Worm (Caenorhabditis elegans) whole organism, young adult: ENCODE measurements around the gene C50C3.12.

Experiments
- B0261.1 ChIP-seq: sonication (generic microtip); optimal IDR thresholded peaks from 2 replicates; lab custom pipeline; 2016; ENCODE audit warnings: mild to moderate bottlenecking, missing genetic modification characterization, moderate library complexity, missing compliant biosample characterization
- C17E4.6 ChIP-seq: fragments of 200-800 bp; sonication (Bioruptor generic); IDR thresholded peaks from 2 replicates; pipeline ENCODE4 v1.3.6; 2022; ENCODE audit warnings: missing genetic modification reagents, missing genetic modification characterization, missing compliant biosample characterization
- D2030.7 ChIP-seq: fragments of 200-800 bp; sonication (Bioruptor generic); IDR thresholded peaks from 2 replicates; pipeline ENCODE4 v1.3.6; 2022; ENCODE audit warnings: missing genetic modification reagents, missing genetic modification characterization, missing compliant biosample characterization
- F23B12.7 ChIP-seq: sonication (generic microtip); optimal IDR thresholded peaks from 2 replicates; lab custom pipeline; 2017; ENCODE audit warnings: missing genetic modification characterization, mild to moderate bottlenecking, missing compliant biosample characterization, antibody characterized with exemption, moderate library complexity; ENCODE audit not compliant: insufficient read depth
- F37B4.10 ChIP-seq: fragments of 200-800 bp; sonication (Bioruptor generic); IDR thresholded peaks from 2 replicates; pipeline ENCODE4 v1.3.6; 2022; ENCODE audit warnings: missing genetic modification characterization, missing compliant biosample characterization
- F55B11.4 ChIP-seq: sonication (generic microtip); optimal IDR thresholded peaks from 2 replicates; lab custom pipeline; 2016; ENCODE audit warnings: missing compliant biosample characterization, missing genetic modification characterization, borderline replicate concordance; ENCODE audit not compliant: insufficient read depth
- K11D2.4 ChIP-seq: fragments of 200-800 bp; sonication (Bioruptor generic); IDR thresholded peaks from 2 replicates; pipeline ENCODE4 v1.3.6; 2022; ENCODE audit warnings: missing genetic modification reagents, missing genetic modification characterization, missing compliant biosample characterization
- K12H6.12 ChIP-seq: fragments of 200-800 bp; sonication (Bioruptor generic); optimal IDR thresholded peaks from 2 replicates; lab custom pipeline; 2018; ENCODE audit warnings: mild to moderate bottlenecking, missing genetic modification characterization, missing compliant biosample characterization
- Y53G8AR.9 ChIP-seq: fragments of 200-800 bp; sonication (Bioruptor generic); conservative IDR thresholded peaks from 2 replicates; pipeline ENCODE4 v1.3.6; 2022; ENCODE audit warnings: missing genetic modification reagents, missing genetic modification characterization, missing compliant biosample characterization
- ama-1 ChIP-seq, 3 experiments: fragments of 150-350 bp in 1 of 3; sonication (generic microtip) in 2 of 3; optimal IDR thresholded peaks; 2 replicates each; lab custom pipeline; 2014 to 2018; ENCODE audit warnings: missing biosample characterization in 2 of 3, missing genetic modification characterization in 2 of 3, missing genetic modification reagents in 2 of 3
- atf-7 ChIP-seq: sonication (generic microtip); optimal IDR thresholded peaks from 2 replicates; lab custom pipeline; 2017; ENCODE audit warnings: mild to moderate bottlenecking, missing genetic modification characterization, missing compliant biosample characterization
- athp-1 ChIP-seq: sonication (generic microtip); optimal IDR thresholded peaks from 2 replicates; lab custom pipeline; 2017; ENCODE audit warnings: mild to moderate bottlenecking, missing genetic modification characterization, missing compliant biosample characterization
- attf-6 ChIP-seq: fragments of 200-800 bp; sonication (Bioruptor generic); IDR thresholded peaks from 2 replicates; pipeline ENCODE4 v1.3.6; 2022; ENCODE audit warnings: missing genetic modification reagents, missing genetic modification characterization, missing compliant biosample characterization
- bed-1 ChIP-seq: fragments of 200-800 bp; sonication (Bioruptor generic); IDR thresholded peaks from 2 replicates; pipeline ENCODE4 v1.3.6; 2022; ENCODE audit warnings: missing genetic modification reagents, missing genetic modification characterization, missing compliant biosample characterization
- cebp-2 ChIP-seq: fragments of 200-800 bp; sonication (Bioruptor generic); IDR thresholded peaks from 2 replicates; pipeline ENCODE4 v1.3.6; 2022; ENCODE audit warnings: missing genetic modification characterization, missing compliant biosample characterization
- ceh-100 ChIP-seq: fragments of 200-800 bp; sonication (Bioruptor generic); IDR thresholded peaks from 2 replicates; pipeline ENCODE4 v1.3.6; 2022; ENCODE audit warnings: missing genetic modification reagents, missing genetic modification characterization, missing compliant biosample characterization
- ceh-79 ChIP-seq: sonication (generic microtip); optimal IDR thresholded peaks from 2 replicates; lab custom pipeline; 2017; ENCODE audit warnings: mild to moderate bottlenecking, missing genetic modification characterization, missing compliant biosample characterization
- dpff-1 ChIP-seq: sonication (generic microtip); optimal IDR thresholded peaks from 2 replicates; lab custom pipeline; 2017; ENCODE audit warnings: mild to moderate bottlenecking, missing genetic modification characterization, missing compliant biosample characterization
- efl-1 ChIP-seq: fragments of 150-350 bp; optimal IDR thresholded peaks from 2 replicates; lab custom pipeline; 2014; ENCODE audit warnings: missing biosample characterization, missing genetic modification reagents, missing genetic modification characterization
- hlh-12 ChIP-seq: sonication (generic microtip); optimal IDR thresholded peaks from 2 replicates; lab custom pipeline; 2016; ENCODE audit warnings: missing genetic modification characterization, missing compliant biosample characterization
- let-526 ChIP-seq: fragments of 200-800 bp; sonication (Bioruptor generic); IDR thresholded peaks from 2 replicates; pipeline ENCODE4 v1.3.6; 2022; ENCODE audit warnings: missing genetic modification reagents, missing genetic modification characterization, missing compliant biosample characterization
- lir-1 ChIP-seq: fragments of 200-800 bp; sonication (Bioruptor generic); conservative IDR thresholded peaks from 2 replicates; pipeline ENCODE4 v1.3.6; 2022; ENCODE audit warnings: missing genetic modification reagents, missing genetic modification characterization, missing compliant biosample characterization
- madf-3 ChIP-seq: fragments of 200-800 bp; sonication (Bioruptor generic); IDR thresholded peaks from 2 replicates; pipeline ENCODE4 v1.3.6; 2022; ENCODE audit warnings: missing genetic modification reagents, missing genetic modification characterization, missing compliant biosample characterization
- nhr-90 ChIP-seq: sonication (generic microtip); optimal IDR thresholded peaks from 2 replicates; lab custom pipeline; 2016; ENCODE audit warnings: missing genotype, mild to moderate bottlenecking, missing genetic modification characterization, missing compliant biosample characterization
- pha-4 ChIP-seq: fragments of 150-350 bp; sonication (generic microtip); optimal IDR thresholded peaks from 2 replicates; lab custom pipeline; 2014; ENCODE audit warnings: missing biosample characterization, missing genetic modification reagents, missing genetic modification characterization
- rec-8 ChIP-seq, 2 experiments: sonication (generic microtip); optimal IDR thresholded peaks; 2 replicates each; lab custom pipeline; 2016; ENCODE audit warnings: mild to moderate bottlenecking in 2 of 2, missing genetic modification characterization in 2 of 2, missing genetic modification reagents in 2 of 2, missing genotype in 2 of 2, missing biosample characterization in 1 of 2, missing compliant biosample characterization in 1 of 2, moderate library complexity in 1 of 2
- repo-1 ChIP-seq: sonication (generic microtip); optimal IDR thresholded peaks from 2 replicates; lab custom pipeline; 2017; ENCODE audit warnings: mild to moderate bottlenecking, missing genetic modification characterization, missing compliant biosample characterization
- sea-2 ChIP-seq: fragments of 200-800 bp; sonication (Bioruptor generic); IDR thresholded peaks from 2 replicates; pipeline ENCODE4 v1.3.6; 2022; ENCODE audit warnings: missing genetic modification characterization, missing compliant biosample characterization
- snpc-1.3 ChIP-seq: sonication (generic microtip); optimal IDR thresholded peaks from 2 replicates; lab custom pipeline; 2017; ENCODE audit warnings: missing genetic modification characterization, mild to moderate bottlenecking, missing compliant biosample characterization, antibody characterized with exemption, moderate library complexity, missing genotype, missing genetic modification reagents; ENCODE audit not compliant: insufficient read depth
- snpc-3.4 ChIP-seq: sonication (generic microtip); optimal IDR thresholded peaks from 2 replicates; lab custom pipeline; 2017; ENCODE audit warnings: missing genetic modification characterization, mild to moderate bottlenecking, missing compliant biosample characterization, antibody characterized with exemption, moderate library complexity, missing genotype, missing genetic modification reagents
- xnd-1 ChIP-seq: sonication (generic microtip); optimal IDR thresholded peaks from 2 replicates; lab custom pipeline; 2016; ENCODE audit warnings: missing genotype, missing genetic modification reagents, missing genetic modification characterization, missing compliant biosample characterization
- zfh-2 ChIP-seq: fragments of 200-800 bp; sonication (Bioruptor generic); conservative IDR thresholded peaks from 2 replicates; pipeline ENCODE4 v1.3.6; 2022; ENCODE audit warnings: missing genetic modification reagents, missing genetic modification characterization, missing compliant biosample characterization
- ztf-18 ChIP-seq: sonication (generic microtip); optimal IDR thresholded peaks from 2 replicates; lab custom pipeline; 2016; ENCODE audit warnings: missing genotype, mild to moderate bottlenecking, missing genetic modification characterization, missing compliant biosample characterization
- ztf-26 ChIP-seq: sonication (generic microtip); optimal IDR thresholded peaks from 2 replicates; lab custom pipeline; 2017; ENCODE audit warnings: missing genetic modification characterization, missing compliant biosample characterization
- ztf-28 ChIP-seq: fragments of 200-800 bp; sonication (Bioruptor generic); IDR thresholded peaks from 2 replicates; pipeline ENCODE4 v1.3.6; 2022; ENCODE audit warnings: missing genetic modification reagents, missing genetic modification characterization, missing compliant biosample characterization

Gene C50C3.12

ce11 chrIII:8199060-8199459 is 22.7 kb downstream of the C50C3.12 start:
- TF ChIP-seq lir-1 (GFP tag; lab: Robert Waterston, UW): no peak

DNA sequence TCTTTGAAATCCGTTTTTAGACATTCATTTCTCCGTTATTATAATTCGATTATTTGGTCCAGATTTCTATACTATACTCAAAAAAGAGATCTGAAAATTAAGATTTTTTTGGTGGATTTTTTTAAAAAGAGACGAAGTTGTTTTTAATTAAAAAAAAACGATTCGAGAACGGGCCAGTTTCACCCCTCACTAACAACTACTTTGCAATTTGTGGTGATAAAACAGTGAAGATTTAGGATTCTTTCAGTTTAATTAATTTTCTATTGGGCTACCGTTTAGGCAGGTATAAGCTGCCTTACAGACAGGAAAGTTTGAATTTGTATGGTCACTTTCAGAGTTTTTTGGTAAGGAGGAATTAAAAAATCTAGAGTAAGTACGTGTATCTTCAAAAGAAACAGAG is 24.8 kb downstream of the C50C3.12 start, which contains the start of gene unc-36:
Gene unc-36 (minus strand): TSS at position 101 of the 400 bp plus-strand sequence.
- TF ChIP-seq K11D2.4 (GFP tag; lab: Robert Waterston, UW): no peak
- no peak for TF ChIP-seq atf-7 (tag; lab: Kevin White, UChicago)
- TF ChIP-seq cebp-2 (GFP tag; lab: Robert Waterston, UW): no peak
- no peak for TF ChIP-seq ztf-28
- TF ChIP-seq repo-1 (tag; lab: Kevin White, UChicago): no peak
- TF ChIP-seq pha-4: no peak
- no peak for TF ChIP-seq B0261.1 (tag; lab: Kevin White, UChicago)
- TF ChIP-seq hlh-12 (tag; lab: Kevin White, UChicago): no peak
- no peak for TF ChIP-seq bed-1 (GFP tag; lab: Robert Waterston, UW)
- no peak for TF ChIP-seq dpff-1
- no peak for TF ChIP-seq nhr-90 (tag; lab: Kevin White, UChicago)

DNA sequence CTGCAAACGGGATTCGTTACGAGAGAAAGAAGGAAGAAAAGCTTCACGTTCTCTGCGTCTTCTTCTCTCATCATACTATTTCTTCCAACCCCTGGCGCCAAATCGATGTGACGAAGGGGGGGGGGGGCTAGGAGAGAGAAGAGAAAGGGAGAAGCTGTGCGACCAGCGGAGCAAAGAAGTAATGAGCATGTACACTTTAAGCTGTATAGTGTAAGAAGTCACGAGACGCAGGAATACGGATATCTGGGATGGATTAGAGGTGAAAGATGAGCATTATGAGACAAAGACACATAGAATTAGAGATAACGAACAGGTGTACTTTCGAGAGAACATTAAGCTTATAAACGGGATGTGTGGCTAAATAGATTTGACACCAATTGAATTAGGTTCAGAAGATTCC is 25.4 kb downstream of the C50C3.12 start:
- TF ChIP-seq efl-1 (GFP tag; lab: Kevin White, UChicago) (no peak), ceh-100 (no peak), Y53G8AR.9 (GFP tag; lab: Robert Waterston, UW) (no peak), D2030.7 (GFP tag; lab: Robert Waterston, UW) (no peak), ceh-79 (tag; lab: Kevin White, UChicago) (no peak), F23B12.7 (tag; lab: Kevin White, UChicago) (no peak), cebp-2 (GFP tag; lab: Robert Waterston, UW) (no peak), K12H6.12 (tag; lab: Kevin White, UChicago) (peak; percentile 65)

DNA sequence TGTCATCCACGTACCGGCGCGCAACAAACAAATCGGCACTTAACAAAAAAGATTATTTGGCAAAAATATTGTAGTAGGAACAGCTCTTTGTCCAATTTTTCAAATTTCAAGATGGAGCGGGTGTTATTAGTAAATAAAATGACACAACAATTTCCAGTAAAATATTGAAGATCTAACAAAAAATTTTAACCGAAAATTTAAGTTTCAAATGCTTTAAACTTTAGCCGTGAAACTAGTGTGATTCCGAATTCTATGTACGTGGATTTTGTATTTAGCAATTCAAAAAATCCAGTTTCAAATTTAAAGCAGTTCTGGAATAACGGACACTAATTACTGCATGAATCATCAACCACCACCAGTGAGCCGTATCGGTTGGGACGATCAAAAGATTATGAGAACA is 26.4 kb downstream of the C50C3.12 start, which contains the start of gene snb-5:
Gene snb-5 (plus strand): TSS at position 301 of the 400 bp plus-strand sequence.
- TF ChIP-seq let-526 (GFP tag; lab: Robert Waterston, UW) (no peak), athp-1 (no peak), K11D2.4 (GFP tag; lab: Robert Waterston, UW) (no peak), ceh-100 (no peak), madf-3 (GFP tag; lab: Robert Waterston, UW) (no peak), F37B4.10 (GFP tag; lab: Robert Waterston, UW) (no peak), snpc-3.4 (no peak), C17E4.6 (no peak), snpc-1.3 (tag; lab: Kevin White, UChicago) (no peak), ztf-26 (tag; lab: Kevin White, UChicago) (no peak), F55B11.4 (tag; lab: Kevin White, UChicago) (no peak), rec-8 (tag; optimal IDR thresholded peaks at IDR 0.05; lab: Kevin White, UChicago) (no peak), sea-2 (GFP tag; lab: Robert Waterston, UW) (no peak)

ce11 chrIII:8209775-8210174 is 33.4 kb downstream of the C50C3.12 start, which contains the start of gene C30A5.10:
TSS of gene C30A5.10 (minus strand) at chrIII:8209875.
- TF ChIP-seq ztf-18 (tag; lab: Kevin White, UChicago) (no peak), zfh-2 (GFP tag; lab: Robert Waterston, UW) (no peak), xnd-1 (no peak), athp-1 (no peak), ama-1 (optimal IDR thresholded peaks at IDR 0.05; lab: Kevin White, UChicago) (no peak), ama-1 (GFP tag; optimal IDR thresholded peaks at IDR 0.05; lab: Kevin White, UChicago) (no peak), attf-6 (GFP tag; lab: Robert Waterston, UW) (no peak), K11D2.4 (GFP tag; lab: Robert Waterston, UW) (no peak)
